Worm (Caenorhabditis elegans): ENCODE results near the gene vha-20.
A peak's percentile ranks its signal among the peaks of the same experiment; 100 is the strongest.

Gene vha-20

ce11 chrX:14175740-14176139, 11.4 kb upstream of the vha-20 start, which contains the start of gene C37E2.2 (continued):
- TF ChIP-seq cebp-1 (GFP tag; IDR thresholded peaks at IDR 0.05) (no peak), cebp-1 (tag; optimal IDR thresholded peaks at IDR 0.05) (no peak)

ce11 chrX:14173850-14174249, 9.5 kb upstream of the vha-20 start, which contains the start of gene idhb-1:
TSS of gene idhb-1 (minus strand) at chrX:14174063.
- TF ChIP-seq repo-1 (tag; optimal IDR thresholded peaks at IDR 0.05): no peak
- no peak for TF ChIP-seq hlh-26 (GFP tag; conservative IDR thresholded peaks at IDR 0.05)
- TF ChIP-seq ceh-79 (tag; optimal IDR thresholded peaks at IDR 0.05): no peak
- TF ChIP-seq efl-1 (GFP tag; optimal IDR thresholded peaks at IDR 0.05): no peak
- TF ChIP-seq pha-4 (tag; optimal IDR thresholded peaks at IDR 0.05): peak; percentile 30
- no peak for TF ChIP-seq cebp-1 (GFP tag; IDR thresholded peaks at IDR 0.05)
- TF ChIP-seq cebp-1 (tag; optimal IDR thresholded peaks at IDR 0.05): no peak
- no peak for TF ChIP-seq ccch-3 (GFP tag; optimal IDR thresholded peaks at IDR 0.05)
- TF ChIP-seq snpc-4 (GFP tag; optimal IDR thresholded peaks at IDR 0.05): no peak
- TF ChIP-seq snpc-4 (tag; optimal IDR thresholded peaks at IDR 0.05): peak in 2 of 4 experiments; percentile 24 to 52
- peak; percentile 65 for TF ChIP-seq lin-40 (tag; optimal IDR thresholded peaks at IDR 0.05)
- no peak for TF ChIP-seq ama-1 (optimal IDR thresholded peaks at IDR 0.05)
- TF ChIP-seq ama-1 (GFP tag; optimal IDR thresholded peaks at IDR 0.05): no peak
- TF ChIP-seq let-607 (tag; optimal IDR thresholded peaks at IDR 0.05): peak in 1 of 2 experiments; percentile 15
- no peak; the same call in 1 of the 2 replicates for TF ChIP-seq mcd-1 (GFP tag; IDR thresholded peaks at IDR 0.05)
- TF ChIP-seq let-526 (GFP tag; IDR thresholded peaks at IDR 0.05): 0 out of 2 replicates have a peak, but pooled peaks have one; percentile 51
- peak; percentile 43; the same call in 1 of the 2 replicates for TF ChIP-seq K11D2.4 (GFP tag; IDR thresholded peaks at IDR 0.05)
- peak; percentile 93 for TF ChIP-seq ztf-18 (tag; optimal IDR thresholded peaks at IDR 0.05)
- TF ChIP-seq ZK185.1 (tag; optimal IDR thresholded peaks at IDR 0.05; ENCODE audit: poor library complexity, severe bottlenecking): peak; percentile 1
- TF ChIP-seq ztf-25 (GFP tag; IDR thresholded peaks at IDR 0.05): no peak
- no peak for TF ChIP-seq fkh-3 (tag; optimal IDR thresholded peaks at IDR 0.05)
- no peak for TF ChIP-seq D2030.7 (GFP tag; IDR thresholded peaks at IDR 0.05)
- TF ChIP-seq sea-2 (GFP tag; IDR thresholded peaks at IDR 0.05): no peak

- peak; percentile 15 for TF ChIP-seq lsy-27 (tag; optimal IDR thresholded peaks at IDR 0.05; ENCODE audit: borderline replicate concordance, insufficient read depth)
- TF ChIP-seq attf-5 (GFP tag; optimal IDR thresholded peaks at IDR 0.05): peak; percentile 98
- no peak for TF ChIP-seq Y95B8A.8 (GFP tag; IDR thresholded peaks at IDR 0.05)
- TF ChIP-seq B0336.3 (GFP tag; IDR thresholded peaks at IDR 0.05): peak; percentile 89
- TF ChIP-seq repo-1 (tag; optimal IDR thresholded peaks at IDR 0.05): peak; percentile 54
- peak; percentile 73; the same call in 1 of the 2 replicates for TF ChIP-seq Y67H2A.10 (GFP tag; conservative IDR thresholded peaks at IDR 0.05)
- TF ChIP-seq athp-1 (tag; optimal IDR thresholded peaks at IDR 0.05): peak; percentile 82
- peak; percentile 85 for TF ChIP-seq C06A6.2 (GFP tag; conservative IDR thresholded peaks at IDR 0.05)
- peak; percentile 72; the same call in 1 of the 2 replicates for TF ChIP-seq pbrm-1 (GFP tag; IDR thresholded peaks at IDR 0.05)
- peak; percentile 63 for TF ChIP-seq sptf-2 (GFP tag; optimal IDR thresholded peaks at IDR 0.05)
- TF ChIP-seq F49E8.2 (tag; optimal IDR thresholded peaks at IDR 0.05; ENCODE audit: insufficient read depth): no peak
- peak; percentile 100 for TF ChIP-seq nhr-80 (tag; optimal IDR thresholded peaks at IDR 0.05)
- peak; percentile 87 for TF ChIP-seq madf-10 (tag; optimal IDR thresholded peaks at IDR 0.05)
- peak; percentile 67 for TF ChIP-seq ZK185.1 (tag; optimal IDR thresholded peaks at IDR 0.05; ENCODE audit: poor library complexity, severe bottlenecking)
- peak; percentile 24 for TF ChIP-seq tlf-1 (GFP tag; optimal IDR thresholded peaks at IDR 0.05)
- peak; percentile 59 for TF ChIP-seq die-1 (tag; optimal IDR thresholded peaks at IDR 0.05)
- peak; percentile 90 for TF ChIP-seq lin-40 (tag; optimal IDR thresholded peaks at IDR 0.05)
- TF ChIP-seq ceh-40 (GFP tag; IDR thresholded peaks at IDR 0.05): no peak
- TF ChIP-seq snpc-4 (GFP tag; optimal IDR thresholded peaks at IDR 0.05): no peak
- peak; percentile 4 to 79 (median 66) for TF ChIP-seq snpc-4 (tag; optimal IDR thresholded peaks at IDR 0.05)
- peak; percentile 85; the same call in 1 of the 2 replicates for TF ChIP-seq egl-44 (GFP tag; IDR thresholded peaks at IDR 0.05)
- no peak for TF ChIP-seq nfya-1 (tag; optimal IDR thresholded peaks at IDR 0.05; ENCODE audit: borderline replicate concordance, insufficient read depth)
- no peak for TF ChIP-seq hlh-26 (GFP tag; conservative IDR thresholded peaks at IDR 0.05)
- peak; percentile 69 for TF ChIP-seq somi-1 (GFP tag; optimal IDR thresholded peaks at IDR 0.05)
- TF ChIP-seq F39B2.1 (GFP tag; IDR thresholded peaks at IDR 0.05): no peak
- TF ChIP-seq aptf-3 (GFP tag; IDR thresholded peaks at IDR 0.05): no peak
- peak; percentile 95 for TF ChIP-seq dox-1 (GFP tag; IDR thresholded peaks at IDR 0.05)
- TF ChIP-seq F55B11.4 (tag; optimal IDR thresholded peaks at IDR 0.05; ENCODE audit: borderline replicate concordance, insufficient read depth): no peak
Observed at ce11 chrX:14169569-14170031, 5.3 kb upstream of the vha-20 start, which contains the start of gene sym-4. TSS of gene sym-4 (minus strand) at chrX:14169619.

Data from whole organism, young adult.